Fruit fly (Drosophila melanogaster) Kc167 (cell line): ENCODE measurements around the gene brun.

Experiments
- Myc ChIP-seq: fragments of >200 bp; optimal IDR thresholded peaks from 2 replicates; lab custom pipeline; 2017; ENCODE audit warnings: missing external identifiers
- Sin3A ChIP-seq: fragments of >200 bp; optimal IDR thresholded peaks from 2 replicates; lab custom pipeline; 2018; ENCODE audit warnings: missing external identifiers
- h ChIP-seq: fragments of >200 bp; optimal IDR thresholded peaks from 3 replicates; lab custom pipeline; 2018; ENCODE audit warnings: missing external identifiers
- insv ChIP-seq: fragments of >200 bp; optimal IDR thresholded peaks from 3 replicates; lab custom pipeline; 2018; ENCODE audit warnings: missing external identifiers
- psq ChIP-seq: fragments of >200 bp; optimal IDR thresholded peaks from 2 replicates; lab custom pipeline; 2017; ENCODE audit warnings: missing external identifiers
- ttk ChIP-seq: sonication (Bioruptor generic); optimal IDR thresholded peaks from 2 replicates; lab custom pipeline; 2017; ENCODE audit warnings: missing external identifiers

The brun gene

DNA sequence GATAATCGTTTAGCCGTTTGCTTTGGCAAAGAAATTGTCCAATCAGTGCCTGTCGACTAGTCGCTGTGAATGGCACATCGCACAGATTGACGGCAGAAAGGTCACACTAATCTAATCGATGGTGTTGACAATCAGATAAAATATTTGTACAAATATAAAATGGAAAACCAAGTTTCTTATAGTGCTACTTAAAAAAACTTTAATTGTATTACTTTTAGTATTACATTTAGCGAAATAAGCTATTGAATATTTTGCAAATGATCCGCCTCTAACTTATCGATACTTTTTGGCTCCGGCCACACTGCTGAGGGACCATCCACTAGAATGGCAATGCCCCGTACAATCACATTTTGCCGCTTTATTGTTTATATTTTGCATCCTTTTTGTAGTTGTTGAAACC, at the start of gene brun, which contains the start of gene CG2614:
TSS of gene brun (minus strand) at position 69 of the 400 bp plus-strand sequence.
TSS of gene CG2614 (plus strand) at position 317 of the 400 bp plus-strand sequence.
- TF ChIP-seq psq (lab: Kevin White, UChicago) (no peak), ttk (lab: Kevin White, UChicago) (no peak), Sin3A (no peak), insv (lab: Kevin White, UChicago) (no peak), Myc (lab: Kevin White, UChicago) (no peak), h (lab: Kevin White, UChicago) (no peak)

DNA sequence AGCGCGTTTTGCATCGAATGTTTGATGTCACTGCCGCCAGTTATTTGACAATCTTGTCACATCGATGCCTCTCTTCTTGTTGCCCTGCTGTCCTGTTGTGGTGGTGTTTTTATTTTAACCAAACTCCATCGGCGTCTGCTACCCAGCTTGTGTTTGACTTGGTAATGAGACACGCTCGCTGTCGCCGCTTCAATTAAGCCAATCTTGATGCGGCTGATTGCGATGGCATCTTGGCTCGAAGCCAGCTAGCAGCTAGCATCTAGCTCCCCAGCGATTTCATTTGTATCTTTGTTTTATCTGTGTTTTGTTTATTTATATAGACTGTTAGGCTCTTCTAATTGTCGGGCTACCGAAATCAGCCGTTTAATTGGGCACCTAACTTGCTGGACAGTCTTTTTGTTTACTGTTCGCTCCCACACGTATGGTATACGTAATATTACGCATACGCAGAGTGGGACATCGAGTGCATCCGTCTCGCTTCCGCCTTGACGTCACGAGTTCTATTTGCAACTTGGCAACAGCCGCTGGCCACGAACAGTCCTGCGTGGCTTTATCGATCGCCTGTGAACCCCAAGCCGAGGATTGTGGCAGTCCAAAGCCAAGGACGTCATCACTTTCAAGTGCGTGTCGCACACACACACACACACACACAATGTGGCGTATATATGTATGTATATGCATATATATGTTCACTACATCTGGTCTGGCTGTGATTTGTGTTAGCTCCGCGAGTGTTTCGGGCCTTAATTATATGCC, 48.7 kb upstream of the brun start:
- TF ChIP-seq insv (lab: Kevin White, UChicago) (no peak), Sin3A (no peak), Myc (lab: Kevin White, UChicago) (no peak), h (lab: Kevin White, UChicago) (no peak)

DNA sequence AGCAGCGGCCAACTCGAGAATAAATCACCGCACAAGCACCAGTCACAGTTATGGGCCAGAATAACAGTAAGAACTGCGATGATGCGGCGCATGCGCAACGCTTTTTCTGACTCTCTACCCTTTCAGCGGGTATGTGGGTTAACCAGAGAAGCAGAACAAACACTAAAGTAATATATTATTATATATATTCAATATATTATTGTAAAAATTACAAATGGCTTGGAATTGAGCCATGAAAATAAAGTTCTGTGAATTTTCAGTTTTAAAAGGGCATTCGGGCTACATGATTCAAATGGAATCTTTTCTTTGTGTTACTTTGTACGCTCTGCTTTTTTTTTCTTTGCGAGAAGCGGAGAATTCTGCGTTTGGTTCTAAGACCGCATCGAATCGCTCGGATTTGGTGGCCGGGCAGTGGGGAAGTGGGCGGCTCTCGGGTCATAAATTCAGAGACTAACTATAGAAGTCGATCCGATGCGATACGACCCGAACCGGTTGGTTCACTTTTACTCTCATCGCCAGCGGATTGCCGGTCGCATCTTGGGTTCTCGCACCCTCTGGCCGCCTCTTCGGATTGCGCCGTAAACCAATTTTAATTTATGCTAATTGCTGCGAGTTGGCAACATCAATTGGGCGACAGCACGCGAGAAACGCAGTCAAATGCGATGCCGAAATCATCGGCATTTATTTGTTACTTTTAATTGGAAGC, 44.7 kb upstream of the brun start:
- TF ChIP-seq h (lab: Kevin White, UChicago) = no peak
- no peak for TF ChIP-seq Sin3A
- TF ChIP-seq Myc (lab: Kevin White, UChicago) = no peak
- TF ChIP-seq psq (lab: Kevin White, UChicago) = no peak
- no peak for TF ChIP-seq ttk (lab: Kevin White, UChicago)
- TF ChIP-seq insv (lab: Kevin White, UChicago) = no peak

DNA sequence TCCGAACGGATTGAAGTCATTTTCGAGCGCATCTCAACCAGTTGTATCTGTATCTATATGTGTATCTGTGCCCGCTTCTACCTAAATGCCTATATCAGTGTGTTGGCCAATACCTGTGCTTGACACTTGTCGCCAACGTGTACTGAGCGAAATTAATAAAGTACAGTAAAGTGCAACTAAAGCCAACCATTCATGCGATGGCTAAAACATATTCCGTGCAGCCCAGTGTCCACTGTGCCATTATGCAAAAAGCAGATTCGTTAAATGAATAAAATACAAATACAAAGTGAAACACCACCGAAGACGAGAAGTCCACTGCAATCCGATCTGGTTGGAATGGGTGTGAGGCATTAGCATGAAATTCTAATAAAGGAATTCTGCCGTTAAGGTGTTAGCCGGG, 39.1 kb upstream of the brun start:
- no peak for TF ChIP-seq psq (lab: Kevin White, UChicago)
- no peak for TF ChIP-seq h (lab: Kevin White, UChicago)

DNA sequence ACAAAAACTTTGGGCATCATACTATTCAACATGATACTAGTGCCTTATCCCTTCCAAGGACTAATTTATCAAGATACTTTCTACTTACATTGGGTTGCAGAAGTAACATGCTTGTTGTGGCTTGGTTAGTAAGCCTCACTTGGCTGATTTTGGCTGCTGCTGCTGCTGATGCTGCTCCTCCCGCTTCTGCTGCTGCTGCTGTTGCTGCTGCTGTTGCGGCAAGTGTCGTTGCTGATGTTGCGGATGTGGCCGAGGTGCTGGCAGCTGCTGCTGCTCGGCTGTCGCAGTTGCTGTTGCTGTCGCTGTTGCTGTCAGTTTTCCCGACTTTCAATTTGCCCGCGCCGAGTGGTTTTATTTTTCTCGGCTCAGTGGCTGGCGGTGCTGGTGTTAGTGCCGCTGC, 34.1 kb upstream of the brun start:
- TF ChIP-seq Myc (lab: Kevin White, UChicago) (no peak), insv (lab: Kevin White, UChicago) (no peak), ttk (lab: Kevin White, UChicago) (no peak), h (lab: Kevin White, UChicago) (no peak), Sin3A (no peak), psq (lab: Kevin White, UChicago) (no peak)

DNA sequence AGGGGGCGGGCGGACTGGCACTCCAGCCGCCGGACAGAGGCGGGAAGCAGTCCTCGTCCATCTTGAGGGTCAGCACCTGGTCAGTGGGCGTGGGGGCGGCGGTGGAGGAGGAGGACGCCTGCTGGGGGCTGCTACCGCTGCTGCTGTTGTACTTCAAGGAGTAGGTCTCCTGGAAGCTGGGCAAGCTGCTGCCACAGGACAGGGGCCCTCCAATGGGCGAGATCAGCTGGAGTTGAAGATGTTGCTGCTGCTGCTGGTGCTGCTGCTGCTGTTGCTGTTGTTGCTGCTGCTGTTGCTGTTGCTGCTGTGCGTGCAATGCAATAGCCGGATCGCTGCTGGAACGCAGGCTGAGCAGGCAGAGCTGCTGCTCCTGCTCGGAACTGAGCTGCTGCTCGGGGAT, 32.7 kb upstream of the brun start:
- TF ChIP-seq psq (lab: Kevin White, UChicago) = no peak
- TF ChIP-seq h (lab: Kevin White, UChicago) = no peak
- no peak for TF ChIP-seq Myc (lab: Kevin White, UChicago)
- TF ChIP-seq insv (lab: Kevin White, UChicago) = no peak
- TF ChIP-seq Sin3A = no peak
- no peak for TF ChIP-seq ttk (lab: Kevin White, UChicago)

DNA sequence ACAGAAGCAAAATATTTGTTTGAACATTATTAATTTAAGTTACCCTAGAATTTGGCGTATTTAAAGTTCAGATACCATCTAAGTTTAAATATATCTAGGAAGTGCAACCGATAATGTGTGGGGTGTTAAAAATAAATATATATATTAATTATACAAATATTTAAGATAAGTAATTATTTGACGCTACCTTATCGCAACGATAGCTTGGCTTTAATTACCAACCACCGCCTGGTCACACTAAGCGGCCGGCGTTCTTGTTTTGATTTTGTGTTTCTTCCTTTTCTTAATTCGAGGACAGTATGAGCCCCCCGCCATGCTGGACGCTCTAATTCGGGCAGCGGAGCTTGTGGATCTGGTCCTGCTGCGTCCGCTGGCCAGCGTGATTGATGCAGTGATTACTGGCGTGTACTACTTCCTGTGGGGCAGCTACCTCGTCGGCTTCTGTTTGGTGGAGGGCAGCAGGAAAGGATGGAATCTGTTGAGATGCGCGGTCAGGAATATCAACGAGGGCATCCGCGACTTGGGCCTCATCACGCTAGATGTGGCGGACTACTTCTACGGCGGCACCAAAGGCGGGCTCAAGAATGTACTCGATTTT, 26.3 kb upstream of the brun start, which contains the start of gene CG2617:
TSS of gene CG2617 (plus strand) at position 233 of the 598 bp plus-strand sequence.
- TF ChIP-seq Sin3A (no peak), insv (lab: Kevin White, UChicago) (no peak), Myc (lab: Kevin White, UChicago) (no peak), ttk (lab: Kevin White, UChicago) (no peak)

DNA sequence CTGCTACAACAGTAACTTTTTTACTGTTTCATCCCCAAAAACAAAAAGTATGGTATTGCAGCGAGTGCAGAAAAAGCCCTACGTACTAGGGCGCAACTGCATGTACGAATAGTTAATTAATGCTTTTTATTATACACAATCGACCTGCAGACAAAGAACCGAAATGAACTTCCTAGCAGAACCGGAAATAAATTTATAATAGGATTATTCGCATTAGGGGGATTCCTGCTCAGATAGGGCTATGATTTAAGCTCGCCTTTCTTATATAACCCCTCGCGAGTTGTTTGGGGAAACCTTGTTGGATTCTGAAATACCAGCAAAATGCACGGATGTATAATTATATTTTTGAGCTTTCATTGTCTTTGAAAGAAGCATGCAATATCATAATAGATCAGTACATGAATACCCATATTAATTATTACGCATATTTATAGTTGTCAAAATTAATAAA, 25.7 kb upstream of the brun start, which contains the start of gene Cen:
TSS of gene Cen (minus strand) at position 199 of the 451 bp plus-strand sequence.
- no peak for TF ChIP-seq insv (lab: Kevin White, UChicago)
- TF ChIP-seq ttk (lab: Kevin White, UChicago) = no peak

DNA sequence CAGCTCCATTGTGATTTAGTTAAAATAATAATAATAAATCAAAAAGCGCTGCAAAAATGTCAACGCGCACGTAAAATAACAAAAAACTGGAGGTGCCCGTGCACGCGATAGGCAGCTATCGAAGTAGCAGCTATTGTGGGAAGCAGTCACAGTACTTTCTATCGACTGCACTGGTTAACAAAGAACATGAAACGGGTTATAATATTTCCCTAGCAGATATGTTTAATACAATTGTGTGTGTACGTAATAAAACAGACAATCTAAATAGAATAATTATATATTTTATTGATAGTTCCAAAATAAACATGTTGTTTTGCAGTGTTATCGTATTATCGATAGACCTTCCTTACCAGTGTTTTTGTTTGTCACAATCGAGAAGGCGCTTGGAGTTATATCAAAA, 19.9 kb upstream of the brun start, which contains the start of the genes CG31678 and IKKepsilon:
TSS of gene CG31678 (minus strand) at position 67 of the 400 bp plus-strand sequence.
TSS of gene IKKepsilon (plus strand) at position 171 of the 400 bp plus-strand sequence.
- TF ChIP-seq psq (lab: Kevin White, UChicago) (no peak), h (lab: Kevin White, UChicago) (no peak), ttk (lab: Kevin White, UChicago) (no peak), insv (lab: Kevin White, UChicago) (no peak), Sin3A (no peak), Myc (lab: Kevin White, UChicago) (no peak)

DNA sequence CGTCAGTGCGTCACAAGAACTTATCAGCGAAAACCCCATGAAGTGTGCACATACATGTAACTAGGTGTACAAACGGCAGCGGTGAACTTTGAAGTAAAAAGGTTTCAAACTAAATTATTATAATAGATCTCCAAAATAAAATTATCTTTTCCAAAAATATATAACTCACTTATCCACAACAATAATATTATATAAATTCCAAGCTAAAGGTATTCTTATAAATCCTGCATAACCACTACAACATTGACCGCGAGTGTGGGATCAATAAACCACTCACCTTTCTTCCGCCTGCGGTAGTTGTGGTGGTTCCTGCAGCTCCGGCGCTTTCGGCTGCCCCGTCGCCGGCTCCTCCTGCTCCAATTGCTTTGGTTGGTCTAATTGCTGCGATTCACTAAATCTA, 18.7 kb upstream of the brun start:
- no peak for TF ChIP-seq Myc (lab: Kevin White, UChicago)
- no peak for TF ChIP-seq ttk (lab: Kevin White, UChicago)
- no peak for TF ChIP-seq Sin3A
- no peak for TF ChIP-seq h (lab: Kevin White, UChicago)
- TF ChIP-seq psq (lab: Kevin White, UChicago) = no peak
- TF ChIP-seq insv (lab: Kevin White, UChicago) = no peak

DNA sequence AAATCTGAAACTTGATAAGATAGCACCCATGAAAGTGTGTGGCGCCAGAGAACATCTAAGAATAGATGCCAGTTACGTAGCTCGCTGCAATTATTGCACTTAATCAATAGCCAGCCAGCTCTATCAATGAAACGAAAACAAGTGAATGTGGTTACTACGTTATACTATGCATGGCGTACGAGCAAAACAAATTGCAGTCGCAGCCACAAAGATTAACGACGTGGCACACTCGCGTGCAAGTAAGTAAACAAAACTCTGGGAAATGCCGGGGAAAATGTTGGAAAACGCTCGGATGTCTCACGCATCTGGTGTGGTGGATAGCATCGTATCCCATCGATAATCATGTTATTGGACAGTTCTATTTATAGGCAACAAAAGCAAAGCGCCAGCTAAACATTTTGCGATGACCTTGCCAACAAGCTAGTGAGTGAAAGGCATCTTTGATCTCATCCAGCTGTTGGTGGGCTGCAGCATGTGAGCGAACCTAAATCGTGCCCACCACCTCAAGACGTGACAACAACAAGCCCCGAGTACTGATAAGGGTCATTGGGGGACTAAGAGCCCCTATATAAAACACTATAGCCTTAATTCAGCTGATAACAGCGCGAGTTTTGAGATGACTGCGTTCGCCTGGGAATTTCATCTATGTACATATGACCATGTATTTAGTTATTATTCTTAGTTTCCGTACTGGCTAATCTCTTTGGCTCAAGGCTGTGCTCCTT, 17.9 kb upstream of the brun start:
- TF ChIP-seq insv (lab: Kevin White, UChicago) (no peak), Sin3A (no peak), ttk (lab: Kevin White, UChicago) (no peak)
